Fruit fly (Drosophila melanogaster): ENCODE measurements around the gene wupA.

Gene wupA

dm6 chrX:18092810-18093222, 23.9 kb downstream of the wupA start, which contains the start of gene RhoGAP16F (continued):
- TF ChIP-seq CG9215 (GFP tag; IDR thresholded peaks at IDR 0.05), result peak; percentile 79
- peak; percentile 71; the same call in 2 of the 3 replicates for TF ChIP-seq otp (GFP tag; IDR thresholded peaks at IDR 0.05)
- no peak for TF ChIP-seq pros (GFP tag; optimal IDR thresholded peaks at IDR 0.05)
- peak; percentile 67 for TF ChIP-seq jumu (GFP tag; optimal IDR thresholded peaks at IDR 0.05)
- TF ChIP-seq CG3407 (GFP tag; optimal IDR thresholded peaks at IDR 0.05), result peak; percentile 67
- peak; percentile 84 for TF ChIP-seq kah (GFP tag; optimal IDR thresholded peaks at IDR 0.05)
- peak; percentile 74 for TF ChIP-seq Dp (GFP tag; optimal IDR thresholded peaks at IDR 0.05)
- TF ChIP-seq CG12219 (GFP tag; optimal IDR thresholded peaks at IDR 0.05), result peak; percentile 68
- peak; percentile 69 for TF ChIP-seq fd3F (GFP tag; optimal IDR thresholded peaks at IDR 0.05)
- peak; percentile 49; the same call in 1 of the 2 replicates for TF ChIP-seq wor (GFP tag; IDR thresholded peaks at IDR 0.05)
- peak; percentile 24 for TF ChIP-seq CG6854 (GFP tag; optimal IDR thresholded peaks at IDR 0.05)
- peak; percentile 72 for TF ChIP-seq nau (GFP tag; optimal IDR thresholded peaks at IDR 0.05)
- TF ChIP-seq Jarid2 (GFP tag; optimal IDR thresholded peaks at IDR 0.05), result peak; percentile 24
- TF ChIP-seq CG7556 (GFP tag; optimal IDR thresholded peaks at IDR 0.05), result peak; percentile 76
- peak; percentile 78 for TF ChIP-seq gro (GFP tag; optimal IDR thresholded peaks at IDR 0.05)
- peak; percentile 83 for TF ChIP-seq HLH54F (GFP tag; optimal IDR thresholded peaks at IDR 0.05)
- TF ChIP-seq CG10431 (GFP tag; optimal IDR thresholded peaks at IDR 0.05), result peak; percentile 9
- peak; percentile 5 for TF ChIP-seq gfzf (GFP tag; optimal IDR thresholded peaks at IDR 0.05)
- TF ChIP-seq zfh1 (GFP tag; IDR thresholded peaks at IDR 0.05), result peak; percentile 90
- TF ChIP-seq trh (GFP tag; optimal IDR thresholded peaks at IDR 0.05), result peak; percentile 80
- TF ChIP-seq CG17361 (GFP tag; IDR thresholded peaks at IDR 0.05), result peak; percentile 90
- no peak; the same call in 2 of the 3 replicates for TF ChIP-seq gce (GFP tag; IDR thresholded peaks at IDR 0.05)
- TF ChIP-seq bab2 (GFP tag; optimal IDR thresholded peaks at IDR 0.05), result peak; percentile 82
- TF ChIP-seq CG10565 (GFP tag; optimal IDR thresholded peaks at IDR 0.05), result peak; percentile 9
- TF ChIP-seq Vsx1 (GFP tag; optimal IDR thresholded peaks at IDR 0.05), result peak; percentile 29
- TF ChIP-seq CG9932 (GFP tag; IDR thresholded peaks at IDR 0.05), result peak; percentile 90
- TF ChIP-seq chm (GFP tag; IDR thresholded peaks at IDR 0.05), result peak; percentile 73
- TF ChIP-seq CG11456 (GFP tag; IDR thresholded peaks at IDR 0.05), result peak; percentile 73
- peak; percentile 83 for TF ChIP-seq CG10979 (tag; optimal IDR thresholded peaks at IDR 0.05)
- peak; percentile 8 for TF ChIP-seq grn (GFP tag; optimal IDR thresholded peaks at IDR 0.05)
- TF ChIP-seq fd64A (GFP tag; optimal IDR thresholded peaks at IDR 0.05), result peak; percentile 17
- peak; percentile 84 for TF ChIP-seq Oli (tag; optimal IDR thresholded peaks at IDR 0.05)
- peak; percentile 62 for TF ChIP-seq CG7786 (GFP tag; optimal IDR thresholded peaks at IDR 0.05)
- peak; percentile 84 for TF ChIP-seq CG10543 (GFP tag; optimal IDR thresholded peaks at IDR 0.05)
- peak; percentile 52 for TF ChIP-seq Elba2 (GFP tag; optimal IDR thresholded peaks at IDR 0.05)
- peak; percentile 29 for TF ChIP-seq MTF-1 (GFP tag; optimal IDR thresholded peaks at IDR 0.05; ENCODE audit: borderline replicate concordance)
- peak; percentile 7; the same call in 1 of the 3 replicates for TF ChIP-seq knrl (GFP tag; IDR thresholded peaks at IDR 0.05; ENCODE audit: partially characterized antibody)
- no peak for TF ChIP-seq pb (GFP tag; optimal IDR thresholded peaks at IDR 0.05)
- peak; percentile 83 for TF ChIP-seq Sox102F (GFP tag; optimal IDR thresholded peaks at IDR 0.05)
- no peak for TF ChIP-seq fru (optimal IDR thresholded peaks at IDR 0.05)
- peak; percentile 76 for TF ChIP-seq caup (GFP tag; optimal IDR thresholded peaks at IDR 0.05; ENCODE audit: severe bottlenecking)
- TF ChIP-seq scrt (GFP tag; optimal IDR thresholded peaks at IDR 0.05), result peak; percentile 92
- peak; percentile 82 for TF ChIP-seq CG8388 (GFP tag; optimal IDR thresholded peaks at IDR 0.05)
- TF ChIP-seq CG10147 (GFP tag; optimal IDR thresholded peaks at IDR 0.05), result peak; percentile 80
- peak; percentile 87 for TF ChIP-seq HmgZ (tag; optimal IDR thresholded peaks at IDR 0.05)
- peak; percentile 64 for TF ChIP-seq odd (GFP tag; optimal IDR thresholded peaks at IDR 0.05)
- peak; percentile 58 for TF ChIP-seq fu2 (GFP tag; optimal IDR thresholded peaks at IDR 0.05)
- TF ChIP-seq tio (GFP tag; optimal IDR thresholded peaks at IDR 0.05), result no peak
- TF ChIP-seq Abd-B (GFP tag; optimal IDR thresholded peaks at IDR 0.05), result peak; percentile 89
- peak; percentile 84 for TF ChIP-seq CG11504 (tag; optimal IDR thresholded peaks at IDR 0.05)
